Worm (Caenorhabditis elegans) whole organism, L4/young adult: ENCODE data around the gene C13C4.8.

Experiments used
- W03F9.2 ChIP-seq: fragments of 150-350 bp; optimal IDR thresholded peaks from 2 replicates; lab custom pipeline; 2014; ENCODE audit warnings: missing biosample characterization, missing genetic modification characterization
- him-1 ChIP-seq: sonication (generic microtip); optimal IDR thresholded peaks from 2 replicates; lab custom pipeline; 2016; ENCODE audit warnings: missing genotype, missing genetic modification reagents, missing genetic modification characterization, missing compliant biosample characterization

DNA sequence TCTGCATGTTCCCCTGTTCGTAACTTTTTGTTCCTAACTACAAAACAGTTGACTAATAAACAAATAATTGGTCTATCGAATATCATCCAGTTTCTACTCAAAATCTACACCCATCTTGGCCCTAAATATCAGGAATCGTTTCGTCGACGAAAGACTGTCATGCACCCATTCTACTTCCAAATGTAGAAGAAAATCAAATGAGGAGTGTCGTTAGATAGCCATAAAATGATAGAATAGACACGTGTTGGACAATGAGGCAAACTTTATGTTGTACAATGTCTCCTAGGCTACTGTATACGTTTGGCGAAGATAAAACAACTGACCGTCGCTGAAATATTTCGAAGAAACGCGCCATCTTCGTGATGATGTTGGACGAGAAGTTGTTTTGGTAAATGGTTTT lies 42.2 kb downstream of the C13C4.8 start:
- TF ChIP-seq him-1 (tag; lab: Kevin White, UChicago): no peak
- TF ChIP-seq W03F9.2 (tag; lab: Kevin White, UChicago): no peak
